Worm (Caenorhabditis elegans) whole organism, L4 larva: ENCODE measurements around the gene R01H2.1.

ENCODE experiments used
- D1046.2 ChIP-seq: fragments of 200-800 bp; sonication (Bioruptor generic); IDR thresholded peaks from 2 replicates; pipeline ENCODE4 v1.3.6; 2022; ENCODE audit warnings: missing genetic modification characterization, missing compliant biosample characterization
- F10B5.3 ChIP-seq: sonication (generic microtip); optimal IDR thresholded peaks from 2 replicates; lab custom pipeline; 2016; ENCODE audit warnings: mild to moderate bottlenecking, missing genetic modification characterization, missing compliant biosample characterization
- F26F4.8 ChIP-seq: fragments of 200-800 bp; sonication (Bioruptor generic); conservative IDR thresholded peaks from 2 replicates; pipeline ENCODE4 v1.3.6; 2022; ENCODE audit warnings: missing genetic modification characterization, missing compliant biosample characterization
- F49E8.2 ChIP-seq: sonication (generic microtip); optimal IDR thresholded peaks from 2 replicates; lab custom pipeline; 2016; ENCODE audit warnings: missing compliant biosample characterization, mild to moderate bottlenecking, missing genetic modification characterization, borderline replicate concordance
- Y105C5A.15 ChIP-seq: fragments of 200-800 bp; sonication (Bioruptor generic); IDR thresholded peaks from 2 replicates; pipeline ENCODE4 v1.3.6; 2022; ENCODE audit warnings: missing genetic modification characterization, missing compliant biosample characterization
- Y48G9A.11 ChIP-seq: fragments of 200-800 bp; sonication (Bioruptor generic); IDR thresholded peaks from 2 replicates; pipeline ENCODE4 v1.3.6; 2022; ENCODE audit warnings: missing genetic modification reagents, missing genetic modification characterization, missing compliant biosample characterization
- aha-1 ChIP-seq: fragments of 150-350 bp; peaks from one replicate; lab custom pipeline; 2014; ENCODE audit warnings: missing biosample characterization, missing genetic modification characterization
- ama-1 ChIP-seq: fragments of 150-350 bp; optimal IDR thresholded peaks from 2 replicates; lab custom pipeline; 2014; ENCODE audit warnings: inconsistent platforms, mixed read lengths
- arid-1 ChIP-seq: fragments of 200-800 bp; sonication (Bioruptor generic); conservative IDR thresholded peaks from 2 replicates; pipeline ENCODE4 v1.3.6; 2022; ENCODE audit warnings: missing genetic modification reagents, missing genetic modification characterization, missing compliant biosample characterization
- attf-4 ChIP-seq: sonication (generic microtip); optimal IDR thresholded peaks from 3 replicates; lab custom pipeline; 2017; ENCODE audit warnings: missing biosample characterization, missing genetic modification characterization
- ceh-20 ChIP-seq: fragments of 200-800 bp; sonication (Bioruptor generic); IDR thresholded peaks from 2 replicates; pipeline ENCODE4 v1.3.6; 2022; ENCODE audit warnings: missing genetic modification reagents, missing genetic modification characterization, missing compliant biosample characterization
- ceh-28 ChIP-seq: fragments of 150-350 bp; optimal IDR thresholded peaks from 2 replicates; lab custom pipeline; 2014; ENCODE audit warnings: missing biosample characterization, missing genetic modification reagents, missing genetic modification characterization
- daf-8 ChIP-seq: fragments of 200-800 bp; sonication (Bioruptor generic); IDR thresholded peaks from 2 replicates; pipeline ENCODE4 v1.3.6; 2022; ENCODE audit warnings: missing genetic modification characterization, missing compliant biosample characterization
- dmd-6 ChIP-seq: fragments of 200-800 bp; sonication (Bioruptor generic); IDR thresholded peaks from 2 replicates; pipeline ENCODE4 v1.3.6; 2022; ENCODE audit warnings: missing genetic modification reagents, missing genetic modification characterization, missing compliant biosample characterization
- dmd-8 ChIP-seq: fragments of 200-800 bp; sonication (Bioruptor generic); IDR thresholded peaks from 2 replicates; pipeline ENCODE4 v1.3.6; 2022; ENCODE audit warnings: missing genetic modification characterization, missing compliant biosample characterization
- dpl-1 ChIP-seq: fragments of 150-350 bp; optimal IDR thresholded peaks from 2 replicates; lab custom pipeline; 2014; ENCODE audit warnings: missing biosample characterization, missing genetic modification reagents, missing genetic modification characterization
- duxl-1 ChIP-seq: sonication (generic microtip); optimal IDR thresholded peaks from 2 replicates; lab custom pipeline; 2016; ENCODE audit warnings: mild to moderate bottlenecking, missing genetic modification characterization, moderate library complexity, missing compliant biosample characterization; ENCODE audit not compliant: poor library complexity
- fos-1 ChIP-seq: fragments of 150-350 bp; optimal IDR thresholded peaks from 2 replicates; lab custom pipeline; 2014; ENCODE audit warnings: missing biosample characterization, missing genetic modification characterization
- gei-8 ChIP-seq: fragments of 200-800 bp; sonication (Bioruptor generic); optimal IDR thresholded peaks from 2 replicates; lab custom pipeline; 2018; ENCODE audit warnings: mild to moderate bottlenecking, missing genetic modification characterization, missing compliant biosample characterization
- hif-1 ChIP-seq, 2 experiments: sonication (generic microtip); optimal IDR thresholded peaks; 2 replicates each; lab custom pipeline; 2016 to 2017; ENCODE audit warnings: missing compliant biosample characterization in 2 of 2, missing genetic modification characterization in 2 of 2, missing genetic modification reagents in 2 of 2, missing genotype in 2 of 2, mild to moderate bottlenecking in 1 of 2
- hmg-1.1 ChIP-seq: fragments of 200-800 bp; sonication (Bioruptor generic); IDR thresholded peaks from 2 replicates; pipeline ENCODE4 v1.3.6; 2022; ENCODE audit warnings: missing genetic modification reagents, missing genetic modification characterization, missing compliant biosample characterization
- lim-7 ChIP-seq: fragments of 200-800 bp; sonication (Bioruptor generic); IDR thresholded peaks from 2 replicates; pipeline ENCODE4 v1.3.6; 2022; ENCODE audit warnings: missing genetic modification characterization, missing compliant biosample characterization
- lin-1 ChIP-seq: fragments of 200-800 bp; sonication (Bioruptor generic); IDR thresholded peaks from 2 replicates; pipeline ENCODE4 v1.3.6; 2022; ENCODE audit warnings: missing genetic modification reagents, missing genetic modification characterization, missing compliant biosample characterization
- lin-13 ChIP-seq: fragments of 150-350 bp; optimal IDR thresholded peaks from 2 replicates; lab custom pipeline; 2014; ENCODE audit warnings: missing biosample characterization, missing genetic modification reagents, missing genetic modification characterization
- lin-38 ChIP-seq: fragments of 200-800 bp; sonication (Bioruptor generic); IDR thresholded peaks from 2 replicates; pipeline ENCODE4 v1.3.6; 2022; ENCODE audit warnings: missing genetic modification reagents, missing genetic modification characterization, missing compliant biosample characterization
- lin-39 ChIP-seq: fragments of 150-350 bp; optimal IDR thresholded peaks from 2 replicates; lab custom pipeline; 2014; ENCODE audit warnings: missing biosample characterization, missing genetic modification reagents, missing genetic modification characterization
- madf-5 ChIP-seq, 2 experiments: fragments of 200-800 bp; sonication (Bioruptor generic); IDR thresholded peaks; 2 replicates each; pipeline ENCODE4 v1.3.6; 2022; ENCODE audit warnings: missing compliant biosample characterization in 2 of 2, missing genetic modification characterization in 2 of 2
- mdt-29 ChIP-seq: fragments of 200-800 bp; sonication (Bioruptor generic); IDR thresholded peaks from 2 replicates; pipeline ENCODE4 v1.3.6; 2022; ENCODE audit warnings: missing genetic modification reagents, missing genetic modification characterization, missing compliant biosample characterization
- mep-1 ChIP-seq: fragments of 150-350 bp; sonication (generic microtip); optimal IDR thresholded peaks from 3 replicates; lab custom pipeline; 2014; ENCODE audit warnings: missing biosample characterization, missing genetic modification characterization
- nhr-10 ChIP-seq: fragments of 150-350 bp; optimal IDR thresholded peaks from 2 replicates; lab custom pipeline; 2014; ENCODE audit warnings: missing biosample characterization, missing genetic modification characterization
- nhr-11 ChIP-seq: fragments of 150-350 bp; optimal IDR thresholded peaks from 2 replicates; lab custom pipeline; 2014; ENCODE audit warnings: missing biosample characterization, missing genetic modification characterization
- nhr-28 ChIP-seq: fragments of 150-350 bp; optimal IDR thresholded peaks from 2 replicates; lab custom pipeline; 2014; ENCODE audit warnings: missing biosample characterization, missing genetic modification characterization
- pqm-1 ChIP-seq: sonication (generic microtip); optimal IDR thresholded peaks from 2 replicates; lab custom pipeline; 2017; ENCODE audit warnings: missing biosample characterization, missing genetic modification characterization
- saeg-2 ChIP-seq: fragments of 200-800 bp; sonication (Bioruptor generic); IDR thresholded peaks from 2 replicates; pipeline ENCODE4 v1.3.6; 2022; ENCODE audit warnings: missing genetic modification reagents, missing genetic modification characterization, missing compliant biosample characterization
- sdz-12 ChIP-seq: fragments of 200-800 bp; sonication (Bioruptor generic); optimal IDR thresholded peaks from 2 replicates; lab custom pipeline; 2018; ENCODE audit warnings: mild to moderate bottlenecking, missing genetic modification characterization, missing compliant biosample characterization
- snpc-1.2 ChIP-seq: fragments of 200-800 bp; sonication (Bioruptor generic); IDR thresholded peaks from 2 replicates; pipeline ENCODE4 v1.3.6; 2022; ENCODE audit warnings: missing genetic modification reagents, missing genetic modification characterization, missing compliant biosample characterization
- spr-3 ChIP-seq: fragments of 200-800 bp; sonication (Bioruptor generic); optimal IDR thresholded peaks from 2 replicates; lab custom pipeline; 2018; ENCODE audit warnings: mild to moderate bottlenecking, missing genetic modification characterization, missing compliant biosample characterization
- unc-130 ChIP-seq: sonication (generic microtip); optimal IDR thresholded peaks from 2 replicates; lab custom pipeline; 2016; ENCODE audit warnings: missing genetic modification reagents, missing genetic modification characterization, missing compliant biosample characterization
- vab-7 ChIP-seq: fragments of 200-800 bp; sonication (Bioruptor generic); IDR thresholded peaks from 2 replicates; pipeline ENCODE4 v1.3.6; 2022; ENCODE audit warnings: missing genetic modification reagents, missing genetic modification characterization, missing compliant biosample characterization
- zag-1 ChIP-seq: fragments of 150-350 bp; optimal IDR thresholded peaks from 2 replicates; lab custom pipeline; 2014; ENCODE audit warnings: missing biosample characterization, missing genetic modification characterization
- zip-2 ChIP-seq: fragments of 150-350 bp; optimal IDR thresholded peaks from 2 replicates; lab custom pipeline; 2014; ENCODE audit warnings: missing biosample characterization, missing genetic modification characterization
- ztf-11 ChIP-seq: fragments of 150-350 bp; optimal IDR thresholded peaks from 2 replicates; lab custom pipeline; 2014; ENCODE audit warnings: missing biosample characterization, missing genetic modification characterization
- ztf-7 ChIP-seq: fragments of 150-350 bp; optimal IDR thresholded peaks from 2 replicates; lab custom pipeline; 2014; ENCODE audit warnings: missing biosample characterization, missing genetic modification characterization

The R01H2.1 gene

DNA sequence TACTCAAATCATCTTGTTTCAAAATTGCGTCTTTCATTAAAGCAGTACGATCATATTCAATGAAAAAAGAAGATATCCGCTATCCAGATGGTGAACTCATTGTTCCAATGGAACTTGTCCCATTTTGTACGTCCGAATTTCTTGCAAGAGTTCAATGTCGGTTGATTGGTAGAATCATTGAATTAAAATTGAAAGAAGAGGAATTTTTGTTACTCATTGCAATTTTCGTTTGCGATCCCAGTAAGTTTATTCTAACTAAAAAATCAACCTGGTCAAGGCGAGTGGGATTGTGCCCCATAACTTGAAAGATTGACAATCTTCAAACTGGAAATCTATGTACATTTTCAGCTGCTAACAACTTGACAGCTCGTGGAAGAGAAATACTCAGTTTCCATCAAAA, 33.8 kb downstream of the R01H2.1 start:
- peak; percentile 96 for TF ChIP-seq aha-1 (tag; lab: Kevin White, UChicago)
- TF ChIP-seq hif-1 (tag; optimal IDR thresholded peaks at IDR 0.05; lab: Kevin White, UChicago): no peak

DNA sequence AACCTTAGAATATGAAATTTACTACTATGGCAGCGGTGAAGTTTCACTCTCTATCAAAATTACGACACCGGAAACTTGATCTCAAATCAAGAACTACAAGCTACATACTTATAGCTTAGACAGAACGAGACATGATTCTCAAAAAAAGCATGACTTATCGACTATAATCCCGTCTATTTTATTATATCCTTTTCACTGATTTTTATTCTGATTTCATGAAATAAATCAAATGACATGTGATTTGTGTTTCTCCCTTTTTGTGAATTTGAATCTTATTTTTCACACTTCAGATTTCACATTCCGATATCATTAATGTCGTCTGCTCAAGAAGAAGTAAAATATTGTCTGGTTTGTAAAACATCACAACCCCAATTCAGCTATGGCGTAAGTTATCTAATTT, 37.3 kb downstream of the R01H2.1 start, which contains the start of gene ZK418.11:
TSS of gene ZK418.11 (plus strand) at position 289 of the 400 bp plus-strand sequence.
- TF ChIP-seq hmg-1.1 (GFP tag; lab: Robert Waterston, UW) (no peak), mep-1 (tag; lab: Kevin White, UChicago) (no peak), dmd-8 (GFP tag; lab: Robert Waterston, UW) (no peak)

DNA sequence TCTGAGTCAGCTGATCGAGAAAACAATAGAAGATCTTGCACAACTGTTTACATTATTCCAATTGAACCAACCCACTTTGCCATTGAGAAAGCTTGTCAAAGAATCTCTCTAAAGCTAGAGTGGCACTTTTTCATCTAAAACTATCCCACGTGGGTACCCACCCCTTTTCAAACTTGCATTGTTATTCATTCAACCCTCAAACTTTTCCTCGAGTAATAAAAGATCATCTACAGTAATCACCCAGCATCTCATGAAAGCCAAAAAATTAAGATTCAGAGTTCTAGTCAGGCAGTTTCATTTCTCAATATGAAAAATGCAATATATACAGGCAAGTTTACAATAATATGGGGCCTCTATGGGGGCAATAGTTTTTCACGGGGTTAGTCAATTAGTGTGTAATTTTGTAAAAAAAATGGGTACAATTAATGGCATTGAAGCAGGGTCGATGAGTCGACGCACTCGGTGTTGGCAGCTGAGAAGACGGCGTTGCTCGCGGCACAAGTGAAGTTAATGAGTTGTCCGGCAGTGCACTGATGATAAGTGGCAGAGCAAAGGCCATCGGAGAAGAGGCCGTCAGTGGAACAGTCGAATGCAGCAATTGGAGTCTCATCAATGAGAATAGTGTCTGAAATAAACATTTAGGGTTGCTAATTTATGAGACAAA, 39.3 kb downstream of the R01H2.1 start:
- peak; percentile 79 for TF ChIP-seq unc-130
- TF ChIP-seq lin-1 (GFP tag; lab: Robert Waterston, UW): 0 out of 2 replicates have a peak, but pooled peaks have one; percentile 31
- no peak for TF ChIP-seq sdz-12 (GFP tag; lab: Kevin White, UChicago)
- no peak for TF ChIP-seq spr-3
- peak; percentile 25 for TF ChIP-seq F49E8.2 (tag; lab: Kevin White, UChicago)
- TF ChIP-seq Y105C5A.15: 0 out of 2 replicates have a peak, but pooled peaks have one; percentile 9
- no peak for TF ChIP-seq zag-1 (tag; lab: Kevin White, UChicago)
- TF ChIP-seq duxl-1 (tag; lab: Kevin White, UChicago): no peak
- TF ChIP-seq lin-39 (tag; lab: Kevin White, UChicago): no peak
- TF ChIP-seq lim-7 (GFP tag; lab: Robert Waterston, UW): 0 out of 2 replicates have a peak, but pooled peaks have one; percentile 43
- peak in 1 of 2 experiments; percentile 35; a peak in 1 of 4 replicates for TF ChIP-seq madf-5 (GFP tag; IDR thresholded peaks at IDR 0.05; lab: Robert Waterston, UW)
- TF ChIP-seq fos-1 (tag; lab: Kevin White, UChicago): no peak
- TF ChIP-seq zip-2 (tag; lab: Kevin White, UChicago): no peak
- 0 out of 2 replicates have a peak, but pooled peaks have one; percentile 20 for TF ChIP-seq arid-1 (GFP tag; lab: Robert Waterston, UW)
- TF ChIP-seq D1046.2 (GFP tag; lab: Robert Waterston, UW): 0 out of 2 replicates have a peak, but pooled peaks have one; percentile 13

DNA sequence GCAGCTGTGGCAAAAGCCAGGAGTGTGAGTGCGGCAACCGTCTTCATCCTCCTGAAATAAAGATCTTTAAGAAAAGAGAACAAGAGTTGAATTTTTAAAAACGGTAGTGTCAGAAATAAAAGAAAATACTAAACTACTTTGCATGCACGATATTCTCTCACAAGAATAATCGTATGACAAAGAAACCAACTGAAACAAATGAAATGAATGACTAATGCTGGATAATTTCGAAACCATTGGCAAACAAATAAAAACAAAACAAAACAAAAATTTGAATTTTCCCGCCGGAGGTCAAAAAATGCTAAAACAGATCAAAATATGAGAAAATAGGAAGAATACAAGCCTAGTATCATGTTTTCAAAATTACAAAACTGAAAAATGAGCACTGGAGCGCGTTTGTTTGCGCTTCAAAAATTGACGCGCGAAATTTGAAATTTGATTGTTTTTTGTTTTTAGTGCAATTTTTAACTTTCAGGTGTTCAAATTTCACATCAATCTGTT, 41.3 kb downstream of the R01H2.1 start, which contains the start of gene cpg-2:
TSS of gene cpg-2 (minus strand) at position 51 of the 501 bp plus-strand sequence.
- TF ChIP-seq F10B5.3 (tag; lab: Kevin White, UChicago) (no peak), snpc-1.2 (peak; percentile 39; the same call in 1 of the 2 replicates), Y48G9A.11 (peak; percentile 86), F49E8.2 (tag; lab: Kevin White, UChicago) (peak; percentile 82), unc-130 (peak; percentile 96), nhr-11 (no peak), lin-38 (GFP tag; lab: Robert Waterston, UW) (peak; percentile 90)
- TF ChIP-seq, all 104 proteins: peak for 5

DNA sequence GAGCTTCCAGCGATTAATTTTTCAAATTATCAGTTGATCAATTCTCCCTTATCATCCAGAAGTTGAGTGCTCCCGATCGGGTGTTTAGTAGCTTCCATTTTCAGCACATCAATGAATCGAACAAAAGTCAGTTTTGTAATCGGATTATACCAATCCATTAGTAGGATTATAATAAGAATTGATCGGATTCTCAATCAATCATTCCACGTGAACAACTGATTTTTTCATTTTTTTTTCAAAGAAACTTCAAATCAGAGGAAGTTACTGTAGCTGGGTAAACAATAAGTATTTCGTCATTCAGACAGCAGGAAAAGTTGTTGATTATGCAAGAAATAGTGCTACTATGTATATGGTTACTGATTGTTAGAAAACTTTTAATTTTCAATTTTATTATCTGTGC, 44.2 kb downstream of the R01H2.1 start:
- no peak for TF ChIP-seq daf-8 (GFP tag; lab: Robert Waterston, UW)
- no peak for TF ChIP-seq ztf-11 (tag; lab: Kevin White, UChicago)
- no peak for TF ChIP-seq ztf-7 (tag; lab: Kevin White, UChicago)
- TF ChIP-seq lin-13 (GFP tag; lab: Kevin White, UChicago): no peak
- no peak for TF ChIP-seq hmg-1.1 (GFP tag; lab: Robert Waterston, UW)
- TF ChIP-seq ceh-20 (GFP tag; lab: Robert Waterston, UW): no peak
- TF ChIP-seq nhr-10 (tag; lab: Kevin White, UChicago): no peak
- TF ChIP-seq dpl-1: no peak
- TF ChIP-seq dmd-6 (GFP tag; lab: Robert Waterston, UW): peak; percentile 14; the same call in 1 of the 2 replicates
- TF ChIP-seq mdt-29 (GFP tag; lab: Robert Waterston, UW): no peak
- peak; percentile 14 for TF ChIP-seq nhr-28 (tag; lab: Kevin White, UChicago)
- no peak for TF ChIP-seq attf-4
- TF ChIP-seq F26F4.8 (GFP tag; lab: Robert Waterston, UW): no peak
- no peak for TF ChIP-seq vab-7
- no peak for TF ChIP-seq ceh-28 (tag; lab: Kevin White, UChicago)
- TF ChIP-seq pqm-1 (tag; lab: Kevin White, UChicago): peak; percentile 62
- no peak for TF ChIP-seq ama-1
- no peak for TF ChIP-seq gei-8 (GFP tag; lab: Kevin White, UChicago)
- 0 out of 2 replicates have a peak, but pooled peaks have one; percentile 21 for TF ChIP-seq lin-1 (GFP tag; lab: Robert Waterston, UW)
- no peak for TF ChIP-seq saeg-2 (GFP tag; lab: Robert Waterston, UW)
- TF ChIP-seq aha-1 (tag; lab: Kevin White, UChicago): no peak
- no peak for TF ChIP-seq sdz-12 (GFP tag; lab: Kevin White, UChicago)
- no peak for TF ChIP-seq unc-130
